Worm (Caenorhabditis elegans): ENCODE measurements around the gene Y79H2A.2.

- TF ChIP-seq flh-1 (GFP tag; optimal IDR thresholded peaks at IDR 0.05) (no peak), nhr-76 (tag; optimal IDR thresholded peaks at IDR 0.05) (no peak), elt-3 (tag; optimal IDR thresholded peaks at IDR 0.05) (no peak), nhr-12 (tag; optimal IDR thresholded peaks at IDR 0.05) (no peak), unc-62 (GFP tag; optimal IDR thresholded peaks at IDR 0.05) (no peak), ces-1 (GFP tag; optimal IDR thresholded peaks at IDR 0.05) (no peak), ztf-11 (tag; optimal IDR thresholded peaks at IDR 0.05) (no peak), snpc-4 (tag; optimal IDR thresholded peaks at IDR 0.05) (no peak), ceh-39 (tag; optimal IDR thresholded peaks at IDR 0.05) (no peak), lin-13 (tag; optimal IDR thresholded peaks at IDR 0.05) (no peak), nhr-2 (tag; optimal IDR thresholded peaks at IDR 0.05) (no peak)
These were observed 37.2 kb upstream of the Y79H2A.2 start for ce11 chrIII:12067736-12068135.

Data from whole organism, mixed stage, embryonic.